Worm (Caenorhabditis elegans) whole organism, mixed stage, embryonic: ENCODE data around the gene spsb-1.
A peak's percentile ranks its signal among the peaks of the same experiment; 100 is the strongest.

ENCODE experiments used
- M03D4.4 ChIP-seq: sonication (generic microtip); optimal IDR thresholded peaks from 2 replicates; lab custom pipeline; 2017; ENCODE audit warnings: mild to moderate bottlenecking, missing genetic modification characterization, missing compliant biosample characterization
- bed-3 ChIP-seq: fragments of 200-800 bp; sonication (Bioruptor generic); optimal IDR thresholded peaks from 3 replicates; lab custom pipeline; 2018; ENCODE audit warnings: mild to moderate bottlenecking, missing genetic modification characterization, moderate library complexity, missing compliant biosample characterization
- ceh-39 ChIP-seq: fragments of 150-350 bp; optimal IDR thresholded peaks from 2 replicates; lab custom pipeline; 2014; ENCODE audit warnings: missing biosample characterization, missing genetic modification characterization
- ceh-43 ChIP-seq: fragments of 200-800 bp; sonication (Bioruptor generic); optimal IDR thresholded peaks from 2 replicates; lab custom pipeline; 2018; ENCODE audit warnings: mild to moderate bottlenecking, missing genetic modification characterization, moderate library complexity, missing compliant biosample characterization
- ceh-83 ChIP-seq: fragments of 200-800 bp; sonication (Bioruptor generic); optimal IDR thresholded peaks from 2 replicates; lab custom pipeline; 2018; ENCODE audit warnings: mild to moderate bottlenecking, missing genetic modification characterization, missing compliant biosample characterization
- ces-1 ChIP-seq: fragments of 150-350 bp; optimal IDR thresholded peaks from 2 replicates; lab custom pipeline; 2014; ENCODE audit warnings: missing biosample characterization, missing genetic modification reagents, missing genetic modification characterization
- cnd-1 ChIP-seq: fragments of 200-800 bp; sonication (Bioruptor generic); optimal IDR thresholded peaks from 2 replicates; lab custom pipeline; 2018; ENCODE audit warnings: mild to moderate bottlenecking, missing genetic modification characterization, missing compliant biosample characterization
- drap-1 ChIP-seq: fragments of 200-800 bp; sonication (Bioruptor generic); optimal IDR thresholded peaks from 3 replicates; lab custom pipeline; 2018; ENCODE audit warnings: mild to moderate bottlenecking, missing genetic modification characterization, missing compliant biosample characterization
- elt-1 ChIP-seq: sonication (generic microtip); optimal IDR thresholded peaks from 2 replicates; lab custom pipeline; 2017; ENCODE audit warnings: missing genetic modification characterization, mild to moderate bottlenecking, missing compliant biosample characterization, antibody characterized with exemption, moderate library complexity, borderline replicate concordance; ENCODE audit not compliant: insufficient read depth
- elt-3 ChIP-seq: fragments of 150-350 bp; optimal IDR thresholded peaks from 2 replicates; lab custom pipeline; 2014; ENCODE audit warnings: missing biosample characterization, missing genetic modification characterization
- flh-1 ChIP-seq: fragments of 200-800 bp; sonication (Bioruptor generic); optimal IDR thresholded peaks from 2 replicates; lab custom pipeline; 2018; ENCODE audit warnings: mild to moderate bottlenecking, missing genetic modification characterization, moderate library complexity, missing compliant biosample characterization
- ham-2 ChIP-seq: fragments of 200-800 bp; sonication (Bioruptor generic); optimal IDR thresholded peaks from 2 replicates; lab custom pipeline; 2018; ENCODE audit warnings: mild to moderate bottlenecking, missing genetic modification characterization, missing compliant biosample characterization
- hlh-1 ChIP-seq: fragments of 150-350 bp; optimal IDR thresholded peaks from 2 replicates; lab custom pipeline; 2014; ENCODE audit warnings: missing biosample characterization, missing genetic modification reagents, missing genetic modification characterization
- lin-13 ChIP-seq: fragments of 150-350 bp; optimal IDR thresholded peaks from 2 replicates; lab custom pipeline; 2014; ENCODE audit warnings: missing biosample characterization, missing genetic modification characterization
- lin-32 ChIP-seq: fragments of 200-800 bp; sonication (Bioruptor generic); optimal IDR thresholded peaks from 2 replicates; lab custom pipeline; 2018; ENCODE audit warnings: mild to moderate bottlenecking, missing genetic modification characterization, missing compliant biosample characterization
- lsy-2 ChIP-seq: fragments of 150-350 bp; optimal IDR thresholded peaks from 2 replicates; lab custom pipeline; 2014; ENCODE audit warnings: missing biosample characterization, missing genetic modification characterization
- mab-5 ChIP-seq: fragments of 150-350 bp; optimal IDR thresholded peaks from 2 replicates; lab custom pipeline; 2014; ENCODE audit warnings: missing biosample characterization, missing genetic modification characterization
- mep-1 ChIP-seq: fragments of 150-350 bp; optimal IDR thresholded peaks from 2 replicates; lab custom pipeline; 2017; ENCODE audit warnings: missing biosample characterization, missing genetic modification reagents, missing genetic modification characterization, inconsistent platforms
- mls-2 ChIP-seq: sonication (generic microtip); optimal IDR thresholded peaks from 2 replicates; lab custom pipeline; 2016; ENCODE audit warnings: mild to moderate bottlenecking, missing genetic modification characterization, moderate library complexity, missing compliant biosample characterization
- nhr-12 ChIP-seq: fragments of 150-350 bp; optimal IDR thresholded peaks from 2 replicates; lab custom pipeline; 2014; ENCODE audit warnings: missing biosample characterization, missing genetic modification characterization
- nhr-2 ChIP-seq: fragments of 150-350 bp; optimal IDR thresholded peaks from 2 replicates; lab custom pipeline; 2014; ENCODE audit warnings: missing biosample characterization, missing genetic modification characterization
- nhr-237 ChIP-seq: fragments of 150-350 bp; optimal IDR thresholded peaks from 2 replicates; lab custom pipeline; 2014; ENCODE audit warnings: missing biosample characterization, missing genetic modification characterization
- nhr-28 ChIP-seq: fragments of 150-350 bp; optimal IDR thresholded peaks from 2 replicates; lab custom pipeline; 2014; ENCODE audit warnings: missing biosample characterization, missing genetic modification characterization
- nhr-76 ChIP-seq: sonication (generic microtip); optimal IDR thresholded peaks from 2 replicates; lab custom pipeline; 2017; ENCODE audit warnings: missing biosample characterization, missing genetic modification characterization
- pha-4 ChIP-seq: fragments of 150-350 bp; optimal IDR thresholded peaks from 2 replicates; lab custom pipeline; 2018; ENCODE audit warnings: missing biosample characterization, missing genetic modification reagents, missing genetic modification characterization
- sem-2 ChIP-seq: fragments of 200-800 bp; sonication (Bioruptor generic); optimal IDR thresholded peaks from 2 replicates; lab custom pipeline; 2018; ENCODE audit warnings: mild to moderate bottlenecking, missing genetic modification characterization, missing compliant biosample characterization
- snpc-4 ChIP-seq: fragments of 150-350 bp; optimal IDR thresholded peaks from 2 replicates; lab custom pipeline; 2014; ENCODE audit warnings: missing biosample characterization, missing genetic modification characterization
- sptf-1 ChIP-seq: sonication (generic microtip); optimal IDR thresholded peaks from 2 replicates; lab custom pipeline; 2017; ENCODE audit warnings: mild to moderate bottlenecking, missing genetic modification characterization, moderate library complexity, missing compliant biosample characterization
- tbx-8 ChIP-seq: fragments of 200-800 bp; sonication (Bioruptor generic); optimal IDR thresholded peaks from 2 replicates; lab custom pipeline; 2018; ENCODE audit warnings: mild to moderate bottlenecking, missing genetic modification characterization, moderate library complexity, missing compliant biosample characterization
- unc-120 ChIP-seq: sonication (generic microtip); optimal IDR thresholded peaks from 2 replicates; lab custom pipeline; 2017; ENCODE audit warnings: missing genetic modification characterization, missing compliant biosample characterization; ENCODE audit not compliant: poor library complexity, severe bottlenecking
- unc-39 ChIP-seq: fragments of 150-350 bp; optimal IDR thresholded peaks from 2 replicates; lab custom pipeline; 2014; ENCODE audit warnings: missing biosample characterization, missing genetic modification characterization
- unc-62 ChIP-seq: fragments of 150-350 bp; optimal IDR thresholded peaks from 2 replicates; lab custom pipeline; 2014; ENCODE audit warnings: missing biosample characterization, missing genetic modification reagents, missing genetic modification characterization
- zip-8 ChIP-seq: fragments of 150-350 bp; optimal IDR thresholded peaks from 2 replicates; lab custom pipeline; 2014; ENCODE audit warnings: missing biosample characterization, missing genetic modification characterization

The spsb-1 gene

ce11 chrII:15219033-15219432 is 22.5 kb downstream of the spsb-1 start:
- TF ChIP-seq bed-3 (GFP tag; lab: Kevin White, UChicago) (no peak), M03D4.4 (tag; lab: Kevin White, UChicago) (no peak), pha-4 (tag; lab: Kevin White, UChicago) (peak; percentile 67), nhr-2 (tag; lab: Kevin White, UChicago) (no peak), nhr-12 (tag; lab: Kevin White, UChicago) (no peak), unc-62 (GFP tag; lab: Kevin White, UChicago) (no peak)
- TF ChIP-seq, all 35 proteins: peak for 1

DNA sequence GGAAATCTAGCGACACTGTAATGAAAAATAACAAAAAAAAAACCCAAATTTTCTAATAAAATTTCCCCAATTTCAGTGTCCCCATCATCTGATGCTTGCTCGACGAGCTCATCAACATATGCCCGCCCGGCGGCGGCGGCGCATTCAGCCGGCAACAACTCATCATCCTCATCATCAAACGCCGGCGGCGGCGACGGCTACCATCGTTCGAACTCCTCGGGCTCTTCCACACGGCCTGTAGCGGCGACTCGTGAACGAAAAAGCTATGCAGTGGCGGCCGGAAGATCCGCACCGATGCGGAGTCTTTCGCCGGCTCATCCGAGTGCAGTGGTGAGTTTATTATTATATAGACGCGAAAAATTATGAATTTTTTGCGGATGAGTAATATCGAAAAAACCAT is 23.6 kb downstream of the spsb-1 start:
- TF ChIP-seq hlh-1 (no peak), cnd-1 (no peak), zip-8 (tag; lab: Kevin White, UChicago) (no peak)

DNA sequence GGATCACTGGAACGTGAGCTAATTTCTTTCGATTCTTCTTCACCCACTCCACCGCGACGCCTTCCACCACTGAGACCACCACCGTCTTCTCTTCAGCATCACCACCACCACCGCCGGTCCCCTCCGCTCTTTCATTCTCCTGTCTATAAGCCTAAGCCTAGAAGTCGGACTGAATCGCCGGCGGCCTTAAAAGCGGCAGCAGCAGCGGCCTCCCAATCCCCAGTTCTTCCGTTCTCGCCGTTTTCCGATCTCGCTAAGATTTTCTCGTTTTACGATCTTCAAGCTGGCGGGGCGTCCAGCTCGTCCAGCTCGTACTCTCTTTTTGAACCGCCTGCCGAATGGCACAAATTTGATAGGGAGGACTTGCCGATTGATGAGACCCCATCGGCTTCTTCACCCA is 29.7 kb downstream of the spsb-1 start:
- peak; percentile 12 for TF ChIP-seq sem-2
- no peak for TF ChIP-seq nhr-76 (tag; lab: Kevin White, UChicago)

ce11 chrII:15226805-15227204 is 30.3 kb downstream of the spsb-1 start:
- no peak for TF ChIP-seq flh-1

- TF ChIP-seq tbx-8, result no peak
- TF ChIP-seq sptf-1, result no peak
- TF ChIP-seq nhr-237 (tag; lab: Kevin White, UChicago), result no peak
- no peak for TF ChIP-seq ham-2 (GFP tag; lab: Kevin White, UChicago)
- no peak for TF ChIP-seq elt-3
- TF ChIP-seq elt-1 (tag; lab: Kevin White, UChicago), result no peak
- no peak for TF ChIP-seq lin-32
- TF ChIP-seq nhr-12 (tag; lab: Kevin White, UChicago), result no peak
- no peak for TF ChIP-seq ceh-43 (GFP tag; lab: Kevin White, UChicago)
- no peak for TF ChIP-seq zip-8 (tag; lab: Kevin White, UChicago)
- no peak for TF ChIP-seq pha-4 (tag; lab: Kevin White, UChicago)
- no peak for TF ChIP-seq nhr-28
- TF ChIP-seq sem-2, result no peak
- TF ChIP-seq cnd-1, result no peak
- no peak for TF ChIP-seq mep-1 (tag; lab: Kevin White, UChicago)
- no peak for TF ChIP-seq nhr-76 (tag; lab: Kevin White, UChicago)
- no peak for TF ChIP-seq unc-120 (tag; lab: Kevin White, UChicago)
- no peak for TF ChIP-seq flh-1
Observed at ce11 chrII:15228005-15228404, 31.5 kb downstream of the spsb-1 start.

DNA sequence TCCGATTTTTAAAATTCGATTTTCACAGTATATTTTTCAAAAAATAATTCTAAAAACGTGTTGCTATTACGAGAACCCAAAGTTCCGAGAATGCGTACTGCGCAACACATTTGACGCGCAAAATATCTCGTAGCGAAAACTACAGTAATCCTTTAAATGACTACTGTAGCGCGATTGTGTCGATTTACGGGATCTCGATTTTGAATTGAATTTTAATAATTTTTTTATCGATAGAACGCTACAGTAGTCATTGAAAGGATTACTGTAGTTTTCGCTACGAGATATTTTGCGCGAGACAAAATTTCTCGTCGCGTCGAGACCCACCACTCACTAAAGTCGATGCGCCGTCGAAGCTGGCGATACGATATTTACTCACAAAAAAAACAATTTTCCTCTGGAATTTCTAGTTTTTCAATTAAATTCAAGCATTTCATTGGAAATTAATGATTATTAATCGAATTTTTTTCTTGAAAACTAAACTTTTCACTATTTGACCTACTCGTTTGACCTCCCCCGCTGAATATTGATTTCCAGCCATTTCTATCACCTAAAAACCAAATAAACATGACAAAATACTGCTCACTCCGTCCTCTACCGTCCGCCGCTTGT is 33.4 kb downstream of the spsb-1 start, which contains the start of gene spsb-2:
TSS of gene spsb-2 (plus strand) at position 559 of the 609 bp plus-strand sequence.
- TF ChIP-seq cnd-1 (no peak), nhr-237 (tag; lab: Kevin White, UChicago) (no peak), ceh-83 (no peak), unc-39 (tag; lab: Kevin White, UChicago) (no peak), unc-120 (tag; lab: Kevin White, UChicago) (no peak), nhr-2 (tag; lab: Kevin White, UChicago) (no peak), snpc-4 (no peak), ceh-43 (GFP tag; lab: Kevin White, UChicago) (no peak), sem-2 (no peak), unc-62 (GFP tag; lab: Kevin White, UChicago) (no peak), nhr-12 (tag; lab: Kevin White, UChicago) (no peak)

DNA sequence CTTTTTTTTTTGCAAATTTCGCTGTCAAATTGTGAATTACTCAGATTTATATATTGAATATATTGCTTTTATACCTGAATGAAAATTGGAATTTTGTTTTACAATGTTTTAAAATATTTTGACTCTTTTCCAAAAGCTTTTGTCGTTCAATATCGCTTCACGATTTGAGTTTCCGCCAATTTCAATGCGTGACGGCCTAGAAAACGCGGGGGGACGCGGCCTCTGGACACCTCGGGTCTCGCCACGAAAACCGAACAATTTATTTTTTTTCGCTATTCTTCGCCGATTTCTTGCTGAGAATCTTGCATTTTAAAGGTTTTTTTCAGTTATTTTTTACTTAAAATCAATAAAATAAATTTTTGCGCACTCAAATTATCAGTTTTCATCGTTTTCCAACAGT is 36.2 kb downstream of the spsb-1 start, which contains the start of gene Y46E12BL.2:
TSS of gene Y46E12BL.2 (plus strand) at position 243 of the 400 bp plus-strand sequence.
- TF ChIP-seq drap-1 (GFP tag; lab: Kevin White, UChicago) (no peak), mab-5 (tag; lab: Kevin White, UChicago) (no peak), lin-32 (no peak), ces-1 (GFP tag; lab: Kevin White, UChicago) (peak; percentile 50), sptf-1 (peak; percentile 55), ham-2 (GFP tag; lab: Kevin White, UChicago) (no peak), unc-39 (tag; lab: Kevin White, UChicago) (no peak), nhr-237 (tag; lab: Kevin White, UChicago) (peak; percentile 75), ceh-39 (tag; lab: Kevin White, UChicago) (peak; percentile 16), lsy-2 (tag; lab: Kevin White, UChicago) (peak; percentile 64), unc-120 (tag; lab: Kevin White, UChicago) (no peak), M03D4.4 (tag; lab: Kevin White, UChicago) (no peak), lin-13 (peak; percentile 71), mls-2 (tag; lab: Kevin White, UChicago) (peak; percentile 41), unc-62 (GFP tag; lab: Kevin White, UChicago) (no peak), nhr-2 (tag; lab: Kevin White, UChicago) (peak; percentile 3), mep-1 (tag; lab: Kevin White, UChicago) (peak; percentile 67)
